Fruit fly (Drosophila melanogaster): ENCODE measurements around the gene Hel89B.

The Hel89B gene

dm6 chr3R:15974235-15974634, 1.1 kb downstream of the Hel89B start (continued):
- TF ChIP-seq CG30403 (GFP tag; optimal IDR thresholded peaks at IDR 0.05) (peak; percentile 90), Ssrp (tag; optimal IDR thresholded peaks at IDR 0.05) (peak; percentile 85), CG12155 (GFP tag; optimal IDR thresholded peaks at IDR 0.05) (peak; percentile 70), CG17802 (tag; optimal IDR thresholded peaks at IDR 0.05) (peak; percentile 38), Gug (GFP tag; IDR thresholded peaks at IDR 0.05) (peak; percentile 69), eyg (GFP tag; optimal IDR thresholded peaks at IDR 0.05) (peak; percentile 76), ind (GFP tag; optimal IDR thresholded peaks at IDR 0.05) (peak; percentile 81), Nf-YC (tag; optimal IDR thresholded peaks at IDR 0.05) (peak; percentile 58), ac (GFP tag; optimal IDR thresholded peaks at IDR 0.05) (peak; percentile 38), trem (tag; optimal IDR thresholded peaks at IDR 0.05) (peak; percentile 68), fd96Cb (tag; optimal IDR thresholded peaks at IDR 0.05) (peak; percentile 83), CG6765 (GFP tag; optimal IDR thresholded peaks at IDR 0.05) (peak; percentile 50), Deaf1 (tag; optimal IDR thresholded peaks at IDR 0.05) (peak; percentile 45), Sox100B (GFP tag; optimal IDR thresholded peaks at IDR 0.05) (peak; percentile 82), kay (GFP tag; optimal IDR thresholded peaks at IDR 0.05) (peak; percentile 54), twi (tag; optimal IDR thresholded peaks at IDR 0.05) (peak; percentile 53), CG9727 (GFP tag; optimal IDR thresholded peaks at IDR 0.05) (peak; percentile 74), otp (GFP tag; IDR thresholded peaks at IDR 0.05) (no peak), hkb (optimal IDR thresholded peaks at IDR 0.05) (no peak), hkb (GFP tag; IDR thresholded peaks at IDR 0.05) (no peak), B-H2 (GFP tag; optimal IDR thresholded peaks at IDR 0.05) (peak; percentile 61), CG11247 (GFP tag; IDR thresholded peaks at IDR 0.05) (no peak), CG1792 (GFP tag; optimal IDR thresholded peaks at IDR 0.05) (peak; percentile 71), CG10565 (GFP tag; optimal IDR thresholded peaks at IDR 0.05) (no peak), CG8944 (GFP tag; optimal IDR thresholded peaks at IDR 0.05) (peak; percentile 80), gem (tag; optimal IDR thresholded peaks at IDR 0.05) (peak; percentile 91), gfzf (GFP tag; optimal IDR thresholded peaks at IDR 0.05) (no peak), CG12299 (tag; optimal IDR thresholded peaks at IDR 0.05) (peak; percentile 67), CG13775 (GFP tag; optimal IDR thresholded peaks at IDR 0.05) (peak; percentile 79), NC2β (GFP tag; optimal IDR thresholded peaks at IDR 0.05) (peak; percentile 71), CG12104 (GFP tag; optimal IDR thresholded peaks at IDR 0.05) (peak; percentile 53), crp (GFP tag; optimal IDR thresholded peaks at IDR 0.05) (peak in 1 of 2 experiments; percentile 21), Fer1 (GFP tag; optimal IDR thresholded peaks at IDR 0.05) (peak; percentile 84), CG33213 (GFP tag; optimal IDR thresholded peaks at IDR 0.05) (peak; percentile 73), Optix (GFP tag; IDR thresholded peaks at IDR 0.05) (no peak), CG1602 (GFP tag; optimal IDR thresholded peaks at IDR 0.05) (peak; percentile 68), CG33557 (GFP tag; optimal IDR thresholded peaks at IDR 0.05) (peak; percentile 20), Trl (optimal IDR thresholded peaks at IDR 0.05) (no peak), Trl (GFP tag; optimal IDR thresholded peaks at IDR 0.05) (peak; percentile 6), CoRest (tag; optimal IDR thresholded peaks at IDR 0.05) (peak; percentile 89), mirr (GFP tag; optimal IDR thresholded peaks at IDR 0.05) (peak; percentile 23), CG11398 (GFP tag; optimal IDR thresholded peaks at IDR 0.05) (peak; percentile 67), CG4282 (GFP tag; optimal IDR thresholded peaks at IDR 0.05) (peak; percentile 3), Ada2b (GFP tag; IDR thresholded peaks at IDR 0.05) (no peak), CG4854 (GFP tag; optimal IDR thresholded peaks at IDR 0.05) (peak; percentile 58), Myb (GFP tag; optimal IDR thresholded peaks at IDR 0.05) (peak; percentile 55), chn (GFP tag; optimal IDR thresholded peaks at IDR 0.05) (peak; percentile 64), gsb-n (tag; optimal IDR thresholded peaks at IDR 0.05) (peak; percentile 66), HLH3B (GFP tag; IDR thresholded peaks at IDR 0.05) (no peak), odd (GFP tag; optimal IDR thresholded peaks at IDR 0.05) (peak; percentile 74), CG1529 (GFP tag; optimal IDR thresholded peaks at IDR 0.05) (peak; percentile 76), MTF-1 (GFP tag; optimal IDR thresholded peaks at IDR 0.05; ENCODE audit: borderline replicate concordance) (peak; percentile 4)
